Fruit fly (Drosophila melanogaster) whole organism, embryonic: ENCODE measurements around the gene CG42728.

ENCODE experiments used
- CG31224 ChIP-seq: fragments of 200-800 bp; sonication (Bioruptor generic); IDR thresholded peaks from 2 replicates; pipeline ENCODE4 v1.3.6; 2022; ENCODE audit warnings: missing biosample characterization, missing genetic modification characterization
- CG9609 ChIP-seq: fragments of 200-800 bp; sonication (Bioruptor generic); optimal IDR thresholded peaks from 3 replicates; lab custom pipeline; 2016; ENCODE audit warnings: missing biosample characterization, missing genetic modification characterization
- HLHmδ ChIP-seq: fragments of 200-800 bp; sonication (Bioruptor generic); optimal IDR thresholded peaks from 2 replicates; lab custom pipeline; 2018; ENCODE audit warnings: missing biosample characterization, mild to moderate bottlenecking, missing genetic modification characterization, moderate library complexity
- Mes4 ChIP-seq: fragments of 200-800 bp; sonication (Bioruptor generic); optimal IDR thresholded peaks from 2 replicates; lab custom pipeline; 2016; ENCODE audit warnings: missing biosample characterization, missing genetic modification characterization
- dati ChIP-seq: fragments of 200-800 bp; sonication (Bioruptor generic); IDR thresholded peaks from 2 replicates; pipeline ENCODE4 v1.3.6; 2022; ENCODE audit warnings: missing biosample characterization, missing genetic modification characterization

- TF ChIP-seq Mes4 (GFP tag; lab: Kevin White, UChicago) (peak; percentile 2), CG31224 (no peak), dati (GFP tag; lab: Robert Waterston, UW) (no peak), HLHmδ (GFP tag; lab: Kevin White, UChicago) (no peak), CG9609 (GFP tag; lab: Kevin White, UChicago) (no peak)
These were observed 10.1 kb upstream of the CG42728 start for dm6 chr3L:15537916-15538581.
